Fruit fly (Drosophila melanogaster) whole organism, embryonic: ENCODE data around the gene CG14102.

Experiments
- Ada2b ChIP-seq: fragments of 200-800 bp; sonication (Bioruptor generic); IDR thresholded peaks from 2 replicates; pipeline ENCODE4 v1.3.6; 2022; ENCODE audit warnings: missing biosample characterization, missing genetic modification characterization
- Awh ChIP-seq: fragments of 200-800 bp; sonication (Bioruptor generic); IDR thresholded peaks from 2 replicates; pipeline ENCODE4, ENCODE4 v1.3.6; 2022; ENCODE audit warnings: missing biosample characterization, missing genetic modification characterization
- CG10147 ChIP-seq: fragments of 200-800 bp; sonication (Bioruptor generic); optimal IDR thresholded peaks from 2 replicates; lab custom pipeline; 2019; ENCODE audit warnings: missing biosample characterization, mild to moderate bottlenecking, missing genetic modification characterization, moderate library complexity
- CG10274 ChIP-seq: fragments of 200-800 bp; sonication (Bioruptor generic); optimal IDR thresholded peaks from 3 replicates; lab custom pipeline; 2017; ENCODE audit warnings: missing biosample characterization, mild to moderate bottlenecking, missing genetic modification characterization
- CG11093 ChIP-seq: fragments of 200-800 bp; sonication (Bioruptor generic); IDR thresholded peaks from 3 replicates; pipeline ENCODE4 v1.3.6; 2022; ENCODE audit warnings: missing biosample characterization, missing genetic modification characterization
- CG11398 ChIP-seq: fragments of 200-800 bp; sonication (Bioruptor generic); optimal IDR thresholded peaks from 2 replicates; lab custom pipeline; 2016; ENCODE audit warnings: missing biosample characterization, missing genetic modification characterization
- CG12219 ChIP-seq: fragments of 200-800 bp; sonication (Bioruptor generic); optimal IDR thresholded peaks from 3 replicates; lab custom pipeline; 2018; ENCODE audit warnings: missing biosample characterization, mild to moderate bottlenecking, missing genetic modification characterization
- CG14441 ChIP-seq: fragments of 200-800 bp; sonication (Bioruptor generic); IDR thresholded peaks from 2 replicates; pipeline ENCODE4 v1.3.6; 2022; ENCODE audit warnings: missing biosample characterization, missing genetic modification characterization
- CG15269 ChIP-seq: fragments of 200-800 bp; sonication (Bioruptor generic); optimal IDR thresholded peaks from 2 replicates; lab custom pipeline; 2018; ENCODE audit warnings: missing biosample characterization, mild to moderate bottlenecking, missing genetic modification characterization, moderate library complexity
- CG1529 ChIP-seq: fragments of 200-800 bp; sonication (Bioruptor generic); optimal IDR thresholded peaks from 3 replicates; lab custom pipeline; 2018; ENCODE audit warnings: missing biosample characterization, missing genetic modification characterization
- CG15479 ChIP-seq: fragments of 200-800 bp; sonication (Bioruptor generic); optimal IDR thresholded peaks from 3 replicates; lab custom pipeline; 2019; ENCODE audit warnings: missing biosample characterization, mild to moderate bottlenecking, missing genetic modification characterization, moderate library complexity
- CG1647 ChIP-seq: fragments of 200-800 bp; sonication (Bioruptor generic); optimal IDR thresholded peaks from 3 replicates; lab custom pipeline; 2016; ENCODE audit warnings: missing biosample characterization, missing genetic modification characterization
- CG18011 ChIP-seq: fragments of 200-800 bp; sonication (Bioruptor generic); optimal IDR thresholded peaks from 2 replicates; lab custom pipeline; 2017; ENCODE audit warnings: missing biosample characterization, missing genetic modification characterization, mild to moderate bottlenecking, moderate library complexity, missing genotype
- CG18764 ChIP-seq: fragments of 200-800 bp; sonication (Bioruptor generic); optimal IDR thresholded peaks from 3 replicates; lab custom pipeline; 2016; ENCODE audit warnings: missing biosample characterization, missing genetic modification characterization
- CG33213 ChIP-seq: fragments of 200-800 bp; sonication (Bioruptor generic); optimal IDR thresholded peaks from 3 replicates; lab custom pipeline; 2016; ENCODE audit warnings: missing biosample characterization, missing genetic modification characterization
- CG34224 ChIP-seq: fragments of 200-800 bp; sonication (Bioruptor generic); IDR thresholded peaks from 3 replicates; pipeline ENCODE4 v1.3.6; 2022; ENCODE audit warnings: missing biosample characterization, missing genetic modification characterization; ENCODE audit not compliant: partially characterized antibody
- CG43689 ChIP-seq: fragments of 200-800 bp; sonication (Bioruptor generic); IDR thresholded peaks from 2 replicates; pipeline ENCODE4 v1.3.6; 2022; ENCODE audit warnings: missing biosample characterization, missing genetic modification characterization
- CG7556 ChIP-seq: fragments of 200-800 bp; sonication (Bioruptor generic); optimal IDR thresholded peaks from 2 replicates; lab custom pipeline; 2017; ENCODE audit warnings: missing biosample characterization, mild to moderate bottlenecking, missing genetic modification characterization
- CG9797 ChIP-seq: fragments of 200-800 bp; sonication (Bioruptor generic); optimal IDR thresholded peaks from 3 replicates; lab custom pipeline; 2018; ENCODE audit warnings: missing biosample characterization, mild to moderate bottlenecking, missing genetic modification characterization
- Camta ChIP-seq: fragments of 200-800 bp; sonication (Bioruptor generic); optimal IDR thresholded peaks from 2 replicates; lab custom pipeline; 2016; ENCODE audit warnings: missing biosample characterization, missing genetic modification characterization
- Drgx ChIP-seq: fragments of 200-800 bp; sonication (Bioruptor generic); IDR thresholded peaks from 2 replicates; pipeline ENCODE4 v1.3.6; 2022; ENCODE audit warnings: missing biosample characterization, missing genetic modification characterization
- E2f2 ChIP-seq: fragments of 200-800 bp; sonication (Bioruptor generic); IDR thresholded peaks from 2 replicates; pipeline ENCODE4 v1.3.6; 2022; ENCODE audit warnings: missing biosample characterization, missing genetic modification characterization
- Eip74EF ChIP-seq, 2 experiments: fragments of 200-800 bp in 1 of 2; fragments of >200 bp in 1 of 2; sonication (Bioruptor generic) in 1 of 2; optimal IDR thresholded peaks; 2 replicates each; lab custom pipeline; 2017 to 2019; ENCODE audit warnings: missing biosample characterization in 2 of 2, missing genetic modification characterization in 2 of 2, mild to moderate bottlenecking in 1 of 2, moderate library complexity in 1 of 2
- Ets97D ChIP-seq: fragments of 200-800 bp; sonication (Bioruptor generic); optimal IDR thresholded peaks from 3 replicates; lab custom pipeline; 2016; ENCODE audit warnings: missing biosample characterization, missing genetic modification characterization
- Hand ChIP-seq: fragments of 200-800 bp; sonication (Bioruptor generic); optimal IDR thresholded peaks from 2 replicates; lab custom pipeline; 2017; ENCODE audit warnings: mild to moderate bottlenecking, missing biosample characterization, missing genetic modification reagents, missing genetic modification characterization
- Hmx ChIP-seq: fragments of 200-800 bp; sonication (Bioruptor generic); optimal IDR thresholded peaks from 2 replicates; lab custom pipeline; 2016; ENCODE audit warnings: missing biosample characterization, missing genetic modification characterization
- Hr39 ChIP-seq: fragments of >200 bp; optimal IDR thresholded peaks from 2 replicates; lab custom pipeline; 2017
- NfI ChIP-seq: fragments of 200-800 bp; sonication (Bioruptor generic); optimal IDR thresholded peaks from 3 replicates; lab custom pipeline; 2018; ENCODE audit warnings: missing biosample characterization, mild to moderate bottlenecking, missing genetic modification characterization, moderate library complexity
- Pdp1 ChIP-seq, 2 experiments: fragments of 200-800 bp; sonication (Bioruptor generic); optimal IDR thresholded peaks; 3 replicates each; lab custom pipeline; 2016; ENCODE audit warnings: missing biosample characterization in 2 of 2, missing genetic modification characterization in 2 of 2, mild to moderate bottlenecking in 1 of 2, moderate library complexity in 1 of 2
- Ptx1 ChIP-seq: fragments of 200-800 bp; sonication (Bioruptor generic); IDR thresholded peaks from 2 replicates; pipeline ENCODE4 v1.3.6; 2022; ENCODE audit warnings: missing biosample characterization, missing genetic modification characterization
- Tbp ChIP-seq: fragments of >200 bp; optimal IDR thresholded peaks from 2 replicates; lab custom pipeline; 2018; ENCODE audit warnings: missing biosample characterization, missing genetic modification characterization
- Trl ChIP-seq, 3 experiments: fragments of >200 bp in 2 of 3; fragments of 200-800 bp in 1 of 3; sonication (Bioruptor generic) in 1 of 3; optimal IDR thresholded peaks; 2 replicates in 1 of 3; 3 replicates in 2 of 3; lab custom pipeline; 2016 to 2017; ENCODE audit warnings: missing biosample characterization in 1 of 3, missing genetic modification characterization in 1 of 3
- ac ChIP-seq: fragments of 200-800 bp; sonication (Bioruptor generic); optimal IDR thresholded peaks from 3 replicates; lab custom pipeline; 2017; ENCODE audit warnings: missing biosample characterization, mild to moderate bottlenecking, missing genetic modification characterization
- ato ChIP-seq: fragments of 200-800 bp; sonication (Bioruptor generic); IDR thresholded peaks from 2 replicates; pipeline ENCODE4 v1.3.6; 2022; ENCODE audit warnings: missing biosample characterization, missing genetic modification characterization; ENCODE audit not compliant: partially characterized antibody
- bbx ChIP-seq: fragments of 200-800 bp; sonication (Bioruptor generic); IDR thresholded peaks from 2 replicates; pipeline ENCODE4 v1.3.6; 2022; ENCODE audit warnings: missing biosample characterization, missing genetic modification characterization; ENCODE audit not compliant: partially characterized antibody
- bowl ChIP-seq: fragments of 200-800 bp; sonication (Bioruptor generic); IDR thresholded peaks from 2 replicates; pipeline ENCODE4 v1.3.6; 2022; ENCODE audit warnings: missing biosample characterization, missing genetic modification characterization
- btn ChIP-seq: fragments of 200-800 bp; sonication (Bioruptor generic); optimal IDR thresholded peaks from 2 replicates; lab custom pipeline; 2016; ENCODE audit warnings: missing biosample characterization, missing genetic modification characterization
- chn ChIP-seq: fragments of 200-800 bp; sonication (Bioruptor generic); optimal IDR thresholded peaks from 2 replicates; lab custom pipeline; 2016; ENCODE audit warnings: missing biosample characterization, missing genetic modification characterization
- eyg ChIP-seq: fragments of 200-800 bp; sonication (Bioruptor generic); optimal IDR thresholded peaks from 3 replicates; lab custom pipeline; 2016; ENCODE audit warnings: missing biosample characterization, missing genetic modification characterization
- fd64A ChIP-seq: fragments of 200-800 bp; sonication (Bioruptor generic); optimal IDR thresholded peaks from 3 replicates; lab custom pipeline; 2018; ENCODE audit warnings: missing biosample characterization, mild to moderate bottlenecking, missing genetic modification characterization
- fru ChIP-seq: fragments of >200 bp; optimal IDR thresholded peaks from 2 replicates; lab custom pipeline; 2017
- fu2 ChIP-seq: fragments of 200-800 bp; sonication (Bioruptor generic); optimal IDR thresholded peaks from 2 replicates; lab custom pipeline; 2016; ENCODE audit warnings: missing biosample characterization, missing genetic modification characterization
- klu ChIP-seq: fragments of 200-800 bp; sonication (Bioruptor generic); IDR thresholded peaks from 2 replicates; pipeline ENCODE4 v1.3.6; 2022; ENCODE audit warnings: missing biosample characterization, missing genetic modification characterization
- lilli ChIP-seq: fragments of 200-800 bp; sonication (Bioruptor generic); optimal IDR thresholded peaks from 3 replicates; lab custom pipeline; 2016; ENCODE audit warnings: missing biosample characterization, missing genetic modification characterization
- otp ChIP-seq: fragments of 200-800 bp; sonication (Bioruptor generic); IDR thresholded peaks from 3 replicates; pipeline ENCODE4, ENCODE4 v1.3.6; 2022; ENCODE audit warnings: missing biosample characterization, missing genetic modification characterization
- phol ChIP-seq: fragments of 200-800 bp; sonication (Bioruptor generic); optimal IDR thresholded peaks from 3 replicates; lab custom pipeline; 2018; ENCODE audit warnings: missing biosample characterization, mild to moderate bottlenecking, missing genetic modification characterization, moderate library complexity
- pita ChIP-seq: fragments of 200-800 bp; sonication (Bioruptor generic); optimal IDR thresholded peaks from 2 replicates; lab custom pipeline; 2017; ENCODE audit warnings: missing biosample characterization, mild to moderate bottlenecking, missing genetic modification characterization
- ranshi ChIP-seq: fragments of 200-800 bp; sonication (Bioruptor generic); IDR thresholded peaks from 2 replicates; pipeline ENCODE4 v1.3.6; 2022; ENCODE audit warnings: missing biosample characterization, missing genetic modification characterization
- row ChIP-seq: fragments of 200-800 bp; sonication (Bioruptor generic); IDR thresholded peaks from 3 replicates; pipeline ENCODE4 v1.3.6; 2022; ENCODE audit warnings: missing biosample characterization, missing genetic modification characterization
- run ChIP-seq: fragments of 200-800 bp; sonication (Bioruptor generic); optimal IDR thresholded peaks from 3 replicates; lab custom pipeline; 2018; ENCODE audit warnings: missing biosample characterization, mild to moderate bottlenecking, missing genetic modification characterization

Gene CG14102

dm6 chr3L:19794203-19794802 is 6.8 kb downstream of the CG14102 start (continued):
- peak; percentile 56; the same call in 1 of the 2 replicates for TF ChIP-seq klu
- peak; percentile 72 for TF ChIP-seq chn
- peak; percentile 68 for TF ChIP-seq Awh (GFP tag; lab: Robert Waterston, UW)
- TF ChIP-seq CG14441 (GFP tag; lab: Robert Waterston, UW): peak; percentile 57
- peak; percentile 74 for TF ChIP-seq CG18011 (GFP tag; lab: Kevin White, UChicago)
- TF ChIP-seq CG1529 (GFP tag; lab: Kevin White, UChicago): peak; percentile 73
- TF ChIP-seq ato: peak; percentile 44; the same call in 1 of the 2 replicates
- peak; percentile 75 for TF ChIP-seq btn (GFP tag; lab: Kevin White, UChicago)
- no peak for TF ChIP-seq Hr39
- peak; percentile 71 for TF ChIP-seq fu2 (GFP tag; lab: Kevin White, UChicago)
- peak; percentile 43 for TF ChIP-seq ranshi (GFP tag; lab: Robert Waterston, UW)
- TF ChIP-seq Drgx (GFP tag; lab: Robert Waterston, UW): peak; percentile 78
- no peak for TF ChIP-seq pita (GFP tag; lab: Kevin White, UChicago)
- peak; percentile 76 for TF ChIP-seq Ptx1 (GFP tag; lab: Robert Waterston, UW)
- peak; percentile 56; the same call in 1 of the 3 replicates for TF ChIP-seq otp
- TF ChIP-seq E2f2 (GFP tag; lab: Robert Waterston, UW): peak; percentile 48; the same call in 1 of the 2 replicates
- peak; percentile 73 for TF ChIP-seq run
- peak in 1 of 2 experiments; percentile 90 for TF ChIP-seq Eip74EF (GFP tag; optimal IDR thresholded peaks at IDR 0.05; lab: Kevin White, UChicago)
- peak; percentile 45 for TF ChIP-seq CG33213 (GFP tag; lab: Kevin White, UChicago)
- TF ChIP-seq CG15269: peak; percentile 91
- peak; percentile 62; the same call in 1 of the 2 replicates for TF ChIP-seq bbx (GFP tag; lab: Robert Waterston, UW)
- peak; percentile 53 for TF ChIP-seq CG18764 (GFP tag; lab: Kevin White, UChicago)
- TF ChIP-seq Tbp (GFP tag; lab: Kevin White, UChicago): no peak
- TF ChIP-seq Camta: peak; percentile 76
- peak; percentile 22 for TF ChIP-seq ac
- TF ChIP-seq NfI (GFP tag; lab: Kevin White, UChicago): peak; percentile 87
- TF ChIP-seq eyg (GFP tag; lab: Kevin White, UChicago): peak; percentile 55
- TF ChIP-seq CG15479 (GFP tag; lab: Kevin White, UChicago): no peak
- no peak for TF ChIP-seq CG9797 (GFP tag; lab: Kevin White, UChicago)
- TF ChIP-seq Trl (optimal IDR thresholded peaks at IDR 0.05; lab: Kevin White, UChicago): no peak
- TF ChIP-seq Trl (GFP tag; optimal IDR thresholded peaks at IDR 0.05; lab: Kevin White, UChicago): peak; percentile 78
- TF ChIP-seq CG11398 (GFP tag; lab: Kevin White, UChicago): peak; percentile 27
- TF ChIP-seq fru (lab: Kevin White, UChicago): no peak
- TF ChIP-seq lilli (GFP tag; lab: Kevin White, UChicago): peak; percentile 90
- peak; percentile 81 for TF ChIP-seq CG12219 (GFP tag; lab: Kevin White, UChicago)
- TF ChIP-seq CG11093 (GFP tag; lab: Robert Waterston, UW): 0 out of 3 replicates have a peak, but pooled peaks have one; percentile 43
- peak; percentile 83 for TF ChIP-seq phol
- TF ChIP-seq CG7556 (GFP tag; lab: Kevin White, UChicago): peak; percentile 95
- TF ChIP-seq Ada2b: peak; percentile 69
- TF ChIP-seq CG10274 (GFP tag; lab: Kevin White, UChicago): peak; percentile 73
- peak; percentile 55 for TF ChIP-seq fd64A (GFP tag; lab: Kevin White, UChicago)
- 0 out of 3 replicates have a peak, but pooled peaks have one; percentile 12 for TF ChIP-seq CG34224
- no peak for TF ChIP-seq CG43689
- peak; percentile 91 for TF ChIP-seq Hand (GFP tag; lab: Kevin White, UChicago)
- peak; percentile 90 for TF ChIP-seq row (GFP tag; lab: Robert Waterston, UW)
- peak; percentile 69 for TF ChIP-seq Hmx (GFP tag; lab: Kevin White, UChicago)
- TF ChIP-seq CG10147 (GFP tag; lab: Kevin White, UChicago): peak; percentile 87
- peak; percentile 44 for TF ChIP-seq Ets97D (GFP tag; lab: Kevin White, UChicago)
- peak; percentile 65 to 84 for TF ChIP-seq Pdp1 (GFP tag; optimal IDR thresholded peaks at IDR 0.05; lab: Kevin White, UChicago)
- no peak; the same call in 1 of the 2 replicates for TF ChIP-seq bowl
- TF ChIP-seq CG1647 (GFP tag; lab: Kevin White, UChicago): peak; percentile 13
